Worm (Caenorhabditis elegans): ENCODE results near the gene T01B7.9.

T01B7.9 gene

DNA sequence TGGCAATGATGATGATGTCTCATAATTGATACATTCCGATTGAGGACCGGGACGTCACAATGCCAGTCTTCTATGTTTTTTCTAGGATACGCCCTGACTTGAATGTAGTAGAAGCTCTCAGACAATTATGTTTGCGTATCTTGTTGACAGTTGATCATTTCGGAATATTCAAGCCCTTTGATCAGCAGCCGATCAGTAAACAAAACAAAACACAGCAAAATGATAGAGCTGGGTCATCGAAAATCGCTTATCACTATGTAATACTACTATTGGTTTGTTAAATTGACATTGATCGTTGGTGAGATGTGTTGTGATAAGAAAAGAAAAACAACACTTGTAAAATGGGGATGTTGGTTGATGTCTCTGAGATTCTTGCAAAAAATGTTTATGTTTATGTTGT, 11.6 kb upstream of the T01B7.9 start:
- TF ChIP-seq ref-1 (GFP tag; conservative IDR thresholded peaks at IDR 0.05) (no peak), med-1 (GFP tag; optimal IDR thresholded peaks at IDR 0.05; ENCODE audit: insufficient read depth) (no peak), klf-2 (GFP tag; conservative IDR thresholded peaks at IDR 0.05) (no peak), ztf-29 (GFP tag; IDR thresholded peaks at IDR 0.05) (no peak), tab-1 (GFP tag; IDR thresholded peaks at IDR 0.05) (no peak), flt-1 (GFP tag; IDR thresholded peaks at IDR 0.05) (no peak), T22C8.4 (GFP tag; IDR thresholded peaks at IDR 0.05) (no peak), ztf-23 (GFP tag; IDR thresholded peaks at IDR 0.05) (no peak), cog-1 (tag; optimal IDR thresholded peaks at IDR 0.05) (no peak)

DNA sequence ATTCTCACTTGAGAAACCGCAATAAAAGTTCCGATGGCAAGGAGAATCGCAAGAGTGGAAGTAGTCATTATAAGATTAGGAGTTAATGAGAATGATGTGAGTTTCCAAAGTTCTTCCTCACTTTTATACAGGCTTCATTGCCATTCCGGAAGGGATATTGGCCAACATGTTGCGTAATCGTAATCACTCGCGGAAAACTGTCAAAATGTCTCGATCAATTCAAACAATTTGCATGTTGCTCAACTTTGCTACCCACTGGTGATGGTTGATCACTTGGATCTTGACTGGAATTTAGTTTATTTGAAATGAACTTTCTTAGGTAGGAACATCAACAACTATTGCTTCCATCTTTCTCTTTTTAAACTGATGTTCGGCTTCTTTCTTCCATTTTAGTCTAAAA, 10.9 kb upstream of the T01B7.9 start, which contains the start of gene idpb-4:
Gene idpb-4 (minus strand): TSS at position 101 of the 400 bp plus-strand sequence.
- no peak for TF ChIP-seq ztf-29 (GFP tag; IDR thresholded peaks at IDR 0.05)
- no peak for TF ChIP-seq T22C8.4 (GFP tag; IDR thresholded peaks at IDR 0.05)
- no peak for TF ChIP-seq ztf-23 (GFP tag; IDR thresholded peaks at IDR 0.05)
- TF ChIP-seq med-1 (GFP tag; optimal IDR thresholded peaks at IDR 0.05; ENCODE audit: insufficient read depth) = no peak
- TF ChIP-seq tab-1 (GFP tag; IDR thresholded peaks at IDR 0.05) = no peak
- TF ChIP-seq cog-1 (tag; optimal IDR thresholded peaks at IDR 0.05) = no peak
- no peak for TF ChIP-seq flt-1 (GFP tag; IDR thresholded peaks at IDR 0.05)
- no peak for TF ChIP-seq klf-2 (GFP tag; conservative IDR thresholded peaks at IDR 0.05)
- no peak for TF ChIP-seq ref-1 (GFP tag; conservative IDR thresholded peaks at IDR 0.05)

DNA sequence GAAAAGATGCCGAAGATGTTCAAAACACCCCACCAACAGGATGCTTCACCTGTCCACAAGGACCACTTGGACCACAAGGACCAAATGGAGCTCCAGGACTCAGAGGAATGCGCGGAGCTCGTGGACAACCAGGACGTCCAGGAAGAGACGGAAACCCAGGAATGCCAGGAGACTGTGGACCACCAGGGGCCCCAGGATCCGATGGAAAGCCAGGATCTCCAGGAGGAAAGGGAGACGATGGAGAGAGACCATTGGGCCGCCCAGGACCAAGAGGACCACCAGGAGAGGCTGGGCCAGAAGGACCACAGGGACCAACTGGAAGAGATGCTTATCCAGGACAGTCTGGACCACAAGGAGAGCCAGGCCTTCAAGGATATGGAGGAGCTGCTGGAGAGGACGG, 7.0 kb upstream of the T01B7.9 start:
- TF ChIP-seq flt-1 (GFP tag; IDR thresholded peaks at IDR 0.05) = no peak
- no peak for TF ChIP-seq klf-2 (GFP tag; conservative IDR thresholded peaks at IDR 0.05)
- TF ChIP-seq ztf-23 (GFP tag; IDR thresholded peaks at IDR 0.05) = no peak
- TF ChIP-seq cog-1 (tag; optimal IDR thresholded peaks at IDR 0.05) = no peak
- no peak for TF ChIP-seq ztf-29 (GFP tag; IDR thresholded peaks at IDR 0.05)
- TF ChIP-seq tab-1 (GFP tag; IDR thresholded peaks at IDR 0.05) = no peak
- TF ChIP-seq med-1 (GFP tag; optimal IDR thresholded peaks at IDR 0.05; ENCODE audit: insufficient read depth) = no peak
- TF ChIP-seq T22C8.4 (GFP tag; IDR thresholded peaks at IDR 0.05) = no peak
- TF ChIP-seq ref-1 (GFP tag; conservative IDR thresholded peaks at IDR 0.05) = no peak

DNA sequence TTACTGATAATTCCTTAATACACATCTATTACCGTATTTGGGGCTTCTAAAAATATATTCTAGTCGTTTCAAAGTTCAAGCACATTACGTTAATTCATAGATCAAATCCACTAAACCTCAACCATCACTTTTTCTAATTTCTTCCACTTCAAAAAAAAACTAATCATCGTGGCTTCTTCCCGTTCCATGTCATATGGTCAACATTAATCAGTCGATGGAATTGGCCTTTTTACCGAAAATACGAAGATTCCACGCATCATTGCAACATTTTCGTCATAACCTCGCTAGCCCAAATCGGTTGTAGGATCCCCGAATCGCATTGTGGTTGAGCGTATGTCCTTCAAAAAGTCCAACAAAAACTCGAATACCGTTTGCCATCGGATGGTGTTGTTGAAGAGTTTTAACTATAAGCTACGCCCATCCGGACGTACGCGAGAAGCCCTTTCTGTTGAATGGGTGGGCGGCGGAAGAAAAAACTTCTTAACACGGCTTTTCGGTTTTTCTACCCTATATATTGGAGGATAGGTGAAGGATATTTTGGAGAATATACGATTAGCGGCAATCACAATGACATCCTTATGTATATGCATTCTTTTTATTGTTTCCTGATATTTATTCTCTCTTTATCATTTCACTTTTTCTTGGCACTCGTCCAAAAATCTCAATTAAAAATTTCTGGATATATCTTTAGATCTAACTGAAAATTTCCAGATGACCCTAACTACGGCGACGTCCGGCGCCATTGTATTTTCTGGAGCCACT, 5.9 kb upstream of the T01B7.9 start, which contains the start of gene rol-6:
Gene rol-6 (plus strand): TSS at position 712 of the 762 bp plus-strand sequence.
- TF ChIP-seq ref-1 (GFP tag; conservative IDR thresholded peaks at IDR 0.05) = no peak
- TF ChIP-seq flt-1 (GFP tag; IDR thresholded peaks at IDR 0.05) = no peak
- no peak for TF ChIP-seq T22C8.4 (GFP tag; IDR thresholded peaks at IDR 0.05)
- no peak for TF ChIP-seq cog-1 (tag; optimal IDR thresholded peaks at IDR 0.05)
- no peak for TF ChIP-seq ztf-29 (GFP tag; IDR thresholded peaks at IDR 0.05)
- TF ChIP-seq tab-1 (GFP tag; IDR thresholded peaks at IDR 0.05) = no peak

DNA sequence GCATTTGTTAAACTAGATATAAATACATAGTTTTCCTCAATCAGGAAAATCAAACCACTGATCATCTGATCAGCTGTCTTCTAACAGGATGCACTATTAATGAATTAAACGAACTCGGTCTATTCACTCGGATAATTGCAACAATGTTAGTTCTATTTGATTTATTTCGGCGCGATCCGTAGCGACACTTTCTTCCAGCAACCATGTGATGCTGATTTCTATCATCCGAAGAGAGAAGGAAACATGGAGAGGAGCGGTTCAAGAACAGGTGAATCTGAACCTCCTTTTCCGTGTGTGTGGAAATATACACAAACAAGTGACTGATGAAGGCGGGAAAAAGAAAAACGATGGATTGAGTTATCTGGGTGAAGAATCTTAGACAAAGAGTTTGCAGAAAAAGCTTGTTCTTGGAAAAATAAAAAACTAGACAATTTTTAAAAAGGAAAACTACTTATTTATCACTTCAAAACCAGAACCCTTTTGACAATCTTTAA, 5.2 kb upstream of the T01B7.9 start:
- no peak for TF ChIP-seq med-1 (GFP tag; optimal IDR thresholded peaks at IDR 0.05; ENCODE audit: insufficient read depth)

DNA sequence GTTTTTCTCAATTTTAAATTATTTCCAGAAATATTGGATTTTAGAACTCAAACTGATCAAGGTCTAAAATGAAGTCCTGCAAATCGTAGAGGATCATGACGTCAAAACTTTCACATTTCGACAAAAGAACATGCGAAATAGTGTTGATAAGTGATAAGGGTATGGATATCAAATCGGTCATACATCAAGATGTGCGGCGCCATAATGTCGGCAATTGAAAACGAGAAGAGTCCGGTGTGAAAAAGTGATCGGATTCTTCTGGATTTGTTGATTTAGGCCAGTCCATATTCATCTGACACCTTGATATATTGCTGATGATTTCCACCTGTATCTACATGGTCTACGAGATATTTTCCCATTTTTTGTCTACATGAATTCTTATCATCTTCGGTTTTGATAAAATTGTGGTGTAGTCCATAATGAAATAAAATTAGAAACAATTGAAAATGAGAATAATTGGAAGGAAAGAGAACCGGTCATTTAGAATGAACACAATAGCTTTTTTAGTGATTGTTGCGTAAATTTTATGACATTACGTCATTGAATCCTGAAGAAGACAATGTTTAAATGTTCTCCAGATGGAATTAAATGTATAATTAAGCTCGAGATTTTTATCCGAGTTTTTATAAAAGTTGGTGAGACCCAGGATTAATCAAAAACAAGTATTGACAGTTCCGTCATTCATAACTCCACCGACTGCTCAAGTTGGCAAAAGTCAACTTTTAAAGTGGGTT, 4.5 kb upstream of the T01B7.9 start:
- TF ChIP-seq ztf-23 (GFP tag; IDR thresholded peaks at IDR 0.05) (no peak), klf-2 (GFP tag; conservative IDR thresholded peaks at IDR 0.05) (no peak), flt-1 (GFP tag; IDR thresholded peaks at IDR 0.05) (no peak), ref-1 (GFP tag; conservative IDR thresholded peaks at IDR 0.05) (no peak), cog-1 (tag; optimal IDR thresholded peaks at IDR 0.05) (no peak), tab-1 (GFP tag; IDR thresholded peaks at IDR 0.05) (no peak), med-1 (GFP tag; optimal IDR thresholded peaks at IDR 0.05; ENCODE audit: insufficient read depth) (no peak), T22C8.4 (GFP tag; IDR thresholded peaks at IDR 0.05) (no peak), ztf-29 (GFP tag; IDR thresholded peaks at IDR 0.05) (no peak)

DNA sequence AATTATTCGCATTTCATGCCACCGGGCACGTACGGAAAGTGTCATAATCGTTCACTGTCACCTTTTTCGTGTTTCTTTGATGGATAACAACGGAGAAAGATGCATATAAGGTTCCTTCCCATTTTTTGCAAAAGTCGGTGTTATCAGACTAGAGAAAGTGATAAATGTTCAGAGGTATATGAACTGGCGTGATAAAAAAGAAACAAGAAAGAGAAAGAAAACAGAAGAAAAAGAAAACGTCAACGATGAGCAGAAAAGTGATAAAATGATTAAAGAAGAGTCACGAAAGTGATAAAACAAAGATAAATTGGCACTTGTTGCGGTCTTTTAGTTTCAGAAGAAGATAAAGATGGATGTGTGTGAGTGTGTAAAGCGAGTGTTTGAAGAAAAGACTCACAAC, 3.7 kb upstream of the T01B7.9 start:
- TF ChIP-seq ref-1 (GFP tag; conservative IDR thresholded peaks at IDR 0.05) (no peak), ztf-23 (GFP tag; IDR thresholded peaks at IDR 0.05) (no peak), klf-2 (GFP tag; conservative IDR thresholded peaks at IDR 0.05) (no peak), flt-1 (GFP tag; IDR thresholded peaks at IDR 0.05) (no peak), cog-1 (tag; optimal IDR thresholded peaks at IDR 0.05) (no peak), ztf-29 (GFP tag; IDR thresholded peaks at IDR 0.05) (no peak), T22C8.4 (GFP tag; IDR thresholded peaks at IDR 0.05) (no peak), med-1 (GFP tag; optimal IDR thresholded peaks at IDR 0.05; ENCODE audit: insufficient read depth) (no peak), tab-1 (GFP tag; IDR thresholded peaks at IDR 0.05) (no peak)

DNA sequence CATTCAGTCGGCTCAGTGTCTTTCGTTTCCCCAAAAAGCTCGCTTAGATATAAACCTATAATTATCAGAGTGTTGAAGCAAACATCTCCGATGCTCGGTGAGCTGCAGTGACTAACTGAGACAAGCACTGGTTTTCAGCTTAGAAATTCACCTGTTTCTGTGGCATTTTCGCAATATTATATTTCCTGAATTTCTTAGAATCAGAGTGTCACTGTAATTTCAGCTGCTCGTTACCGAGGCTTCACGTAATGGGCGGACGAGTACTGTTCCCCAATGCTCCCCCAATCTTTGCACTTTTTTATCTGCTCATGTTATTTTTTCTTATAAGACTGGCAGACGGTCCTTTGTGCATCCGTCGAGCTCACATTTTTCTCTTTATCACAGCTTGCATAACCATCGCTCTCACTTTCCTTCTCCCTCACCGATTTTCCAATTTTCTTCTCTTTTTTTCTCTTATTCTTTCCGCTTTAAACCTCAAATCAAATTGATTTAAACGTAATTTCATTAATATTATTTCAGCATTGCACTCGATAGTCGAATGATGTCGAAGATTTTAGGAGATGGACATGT, 4.6 kb downstream of the T01B7.9 start, which contains the start of gene trcs-2:
Gene trcs-2 (plus strand): TSS at position 520 of the 570 bp plus-strand sequence.
- TF ChIP-seq ztf-29 (GFP tag; IDR thresholded peaks at IDR 0.05) (no peak), T22C8.4 (GFP tag; IDR thresholded peaks at IDR 0.05) (no peak), klf-2 (GFP tag; conservative IDR thresholded peaks at IDR 0.05) (no peak), tab-1 (GFP tag; IDR thresholded peaks at IDR 0.05) (no peak), ztf-23 (GFP tag; IDR thresholded peaks at IDR 0.05) (no peak), ref-1 (GFP tag; conservative IDR thresholded peaks at IDR 0.05) (no peak)

DNA sequence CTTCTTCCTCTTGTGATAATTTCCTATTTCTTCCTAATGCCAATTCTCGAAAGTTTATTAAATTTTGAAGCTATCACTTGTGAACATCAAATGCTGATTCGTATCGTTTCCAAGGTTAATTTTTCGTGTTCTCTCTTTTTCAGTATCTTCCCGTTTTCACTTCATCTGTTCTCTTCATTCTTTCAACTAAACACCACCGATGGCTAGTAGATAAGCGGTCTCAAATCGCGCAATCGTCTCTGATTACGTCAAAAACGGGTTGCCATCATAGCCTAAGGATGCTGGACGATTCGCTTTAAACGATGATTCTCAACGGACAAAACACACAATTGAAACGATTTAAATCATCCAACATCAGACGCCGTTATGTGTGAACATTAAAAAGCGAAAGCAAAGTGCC, 9.0 kb downstream of the T01B7.9 start:
- TF ChIP-seq ztf-29 (GFP tag; IDR thresholded peaks at IDR 0.05) = no peak
- no peak for TF ChIP-seq flt-1 (GFP tag; IDR thresholded peaks at IDR 0.05)
- no peak for TF ChIP-seq med-1 (GFP tag; optimal IDR thresholded peaks at IDR 0.05; ENCODE audit: insufficient read depth)
- TF ChIP-seq ref-1 (GFP tag; conservative IDR thresholded peaks at IDR 0.05) = no peak
- TF ChIP-seq T22C8.4 (GFP tag; IDR thresholded peaks at IDR 0.05) = no peak
- no peak for TF ChIP-seq klf-2 (GFP tag; conservative IDR thresholded peaks at IDR 0.05)
- TF ChIP-seq tab-1 (GFP tag; IDR thresholded peaks at IDR 0.05) = no peak

All from whole organism, midembryonic.